Fruit fly (Drosophila melanogaster): ENCODE results near the gene MED11.

The MED11 gene

DNA sequence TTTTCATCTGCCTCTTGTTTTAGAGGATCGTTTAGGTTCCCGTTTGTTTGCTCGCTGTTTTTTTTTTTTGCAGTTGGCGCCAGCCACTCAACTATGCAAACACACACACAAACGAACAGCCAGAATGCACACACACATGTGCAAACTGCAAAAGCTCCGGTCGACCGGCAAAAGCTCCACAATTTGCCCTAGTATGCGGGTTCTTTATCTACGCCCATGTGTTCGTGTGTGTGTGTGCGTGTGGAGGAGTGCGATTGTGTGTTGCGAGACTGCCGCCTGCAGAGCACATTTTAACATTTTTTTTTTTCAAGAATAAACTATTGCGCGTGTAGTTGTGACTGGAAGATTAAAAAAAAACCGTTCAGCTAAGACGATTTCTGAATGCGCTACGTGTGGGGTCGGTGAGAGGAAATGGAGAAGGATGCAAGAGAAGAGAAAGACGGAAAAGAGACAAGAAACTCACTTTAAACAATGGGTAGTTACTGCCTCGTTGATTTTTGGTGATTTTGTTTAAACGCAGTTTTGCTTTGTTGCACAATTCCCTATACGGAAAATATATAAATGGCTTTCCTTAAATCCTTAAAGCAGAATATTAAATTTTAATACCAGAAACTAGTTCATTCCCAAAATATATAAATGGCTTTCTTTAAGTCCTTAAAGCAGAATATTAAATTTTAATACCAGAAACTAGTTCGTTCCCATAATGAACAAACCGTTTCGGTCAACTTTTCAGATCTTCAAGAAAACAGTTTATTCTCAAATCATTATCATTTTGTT lies 45.8 kb downstream of the MED11 start (continued):
- TF ChIP-seq CG15696 (tag; optimal IDR thresholded peaks at IDR 0.05) = no peak
- TF ChIP-seq CG2202 (tag; optimal IDR thresholded peaks at IDR 0.05) = no peak
- TF ChIP-seq shn (GFP tag; optimal IDR thresholded peaks at IDR 0.05) = no peak
- peak; percentile 7 for TF ChIP-seq CG3163 (GFP tag; optimal IDR thresholded peaks at IDR 0.05)
- no peak for TF ChIP-seq scrt (GFP tag; optimal IDR thresholded peaks at IDR 0.05)
- 0 out of 2 replicates have a peak, but pooled peaks have one; percentile 4 for TF ChIP-seq H2.0 (GFP tag; IDR thresholded peaks at IDR 0.05)
- 0 out of 3 replicates have a peak, but pooled peaks have one; percentile 38 for TF ChIP-seq ase (GFP tag; IDR thresholded peaks at IDR 0.05)
- peak; percentile 19 for TF ChIP-seq CG5180 (GFP tag; optimal IDR thresholded peaks at IDR 0.05)
- no peak for TF ChIP-seq sens-2 (GFP tag; IDR thresholded peaks at IDR 0.05)
- TF ChIP-seq ERR (GFP tag; optimal IDR thresholded peaks at IDR 0.05) = peak; percentile 36
- peak; percentile 70 for TF ChIP-seq Ptx1 (GFP tag; IDR thresholded peaks at IDR 0.05)
- TF ChIP-seq CG7839 (tag; optimal IDR thresholded peaks at IDR 0.05) = peak; percentile 54
- peak; percentile 33 for TF ChIP-seq CG17385 (GFP tag; optimal IDR thresholded peaks at IDR 0.05)
- TF ChIP-seq nerfin-1 (tag; optimal IDR thresholded peaks at IDR 0.05) = no peak
- TF ChIP-seq stc (GFP tag; IDR thresholded peaks at IDR 0.05) = no peak
- TF ChIP-seq Optix (GFP tag; IDR thresholded peaks at IDR 0.05) = 0 out of 3 replicates have a peak, but pooled peaks have one; percentile 16
- TF ChIP-seq CG14050 (GFP tag; IDR thresholded peaks at IDR 0.05) = 0 out of 3 replicates have a peak, but pooled peaks have one; percentile 43
- peak; percentile 18 for TF ChIP-seq fu2 (GFP tag; optimal IDR thresholded peaks at IDR 0.05)
- TF ChIP-seq CG4424 (GFP tag; optimal IDR thresholded peaks at IDR 0.05) = peak; percentile 4
- TF ChIP-seq Elba2 (GFP tag; optimal IDR thresholded peaks at IDR 0.05) = no peak
- no peak for TF ChIP-seq CG42726 (GFP tag; IDR thresholded peaks at IDR 0.05; ENCODE audit: partially characterized antibody)
- peak; percentile 57 for TF ChIP-seq CG11398 (GFP tag; optimal IDR thresholded peaks at IDR 0.05)
- TF ChIP-seq bowl (GFP tag; IDR thresholded peaks at IDR 0.05) = no peak
- TF ChIP-seq CG17359 (tag; optimal IDR thresholded peaks at IDR 0.05) = peak; percentile 54
- TF ChIP-seq tap (tag; optimal IDR thresholded peaks at IDR 0.05) = peak; percentile 4
- no peak for TF ChIP-seq Gsc (GFP tag; IDR thresholded peaks at IDR 0.05)
- peak; percentile 32 for TF ChIP-seq bab2 (GFP tag; optimal IDR thresholded peaks at IDR 0.05)
- TF ChIP-seq CG34422 (GFP tag; IDR thresholded peaks at IDR 0.05) = peak; percentile 63; the same call in 2 of the 3 replicates
- no peak for TF ChIP-seq CG31365 (tag; optimal IDR thresholded peaks at IDR 0.05)
- TF ChIP-seq CG7745 (tag; optimal IDR thresholded peaks at IDR 0.05) = no peak
- TF ChIP-seq CG11085 (GFP tag; IDR thresholded peaks at IDR 0.05) = no peak
- no peak for TF ChIP-seq ap (GFP tag; IDR thresholded peaks at IDR 0.05)
- 0 out of 2 replicates have a peak, but pooled peaks have one; percentile 8 for TF ChIP-seq sob (GFP tag; IDR thresholded peaks at IDR 0.05)
- TF ChIP-seq Sox100B (GFP tag; optimal IDR thresholded peaks at IDR 0.05) = no peak
- TF ChIP-seq ftz-f1 (GFP tag; optimal IDR thresholded peaks at IDR 0.05) = peak; percentile 87
- TF ChIP-seq CG7786 (GFP tag; optimal IDR thresholded peaks at IDR 0.05) = peak; percentile 11
- peak; percentile 55; the same call in 1 of the 2 replicates for TF ChIP-seq slbo (GFP tag; IDR thresholded peaks at IDR 0.05)
- TF ChIP-seq Spps (tag; optimal IDR thresholded peaks at IDR 0.05) = no peak
- TF ChIP-seq Dek (tag; optimal IDR thresholded peaks at IDR 0.05) = peak; percentile 29
- no peak for TF ChIP-seq CG7271 (tag; optimal IDR thresholded peaks at IDR 0.05)
- peak; percentile 21 for TF ChIP-seq CHES-1-like (GFP tag; optimal IDR thresholded peaks at IDR 0.05)
- TF ChIP-seq CG8944 (GFP tag; optimal IDR thresholded peaks at IDR 0.05) = peak; percentile 22
- peak; percentile 41 for TF ChIP-seq CG18619 (GFP tag; optimal IDR thresholded peaks at IDR 0.05)
- peak; percentile 38 for TF ChIP-seq Hr3 (GFP tag; optimal IDR thresholded peaks at IDR 0.05)
- no peak for TF ChIP-seq abd-A (tag; optimal IDR thresholded peaks at IDR 0.05)
- no peak for TF ChIP-seq CG9437 (GFP tag; optimal IDR thresholded peaks at IDR 0.05)
- peak; percentile 21 for TF ChIP-seq Nf-YC (tag; optimal IDR thresholded peaks at IDR 0.05)
- no peak for TF ChIP-seq Usf (GFP tag; optimal IDR thresholded peaks at IDR 0.05)
- peak; percentile 16 for TF ChIP-seq gcm (GFP tag; optimal IDR thresholded peaks at IDR 0.05)
- peak; percentile 41 for TF ChIP-seq Ada2b (GFP tag; IDR thresholded peaks at IDR 0.05)
